Worm (Caenorhabditis elegans): Measurements from ENCODE around the gene F54D10.4.

ce11 chrII:3852654-3853053, 45.8 kb upstream of the F54D10.4 start, which contains the start of gene nhr-257:
- no peak for TF ChIP-seq him-1 (tag; optimal IDR thresholded peaks at IDR 0.05)
- no peak for TF ChIP-seq dao-5 (tag; optimal IDR thresholded peaks at IDR 0.05)

All from whole organism, L4/young adult.